Worm (Caenorhabditis elegans): ENCODE results near the gene F56D6.19.

DNA sequence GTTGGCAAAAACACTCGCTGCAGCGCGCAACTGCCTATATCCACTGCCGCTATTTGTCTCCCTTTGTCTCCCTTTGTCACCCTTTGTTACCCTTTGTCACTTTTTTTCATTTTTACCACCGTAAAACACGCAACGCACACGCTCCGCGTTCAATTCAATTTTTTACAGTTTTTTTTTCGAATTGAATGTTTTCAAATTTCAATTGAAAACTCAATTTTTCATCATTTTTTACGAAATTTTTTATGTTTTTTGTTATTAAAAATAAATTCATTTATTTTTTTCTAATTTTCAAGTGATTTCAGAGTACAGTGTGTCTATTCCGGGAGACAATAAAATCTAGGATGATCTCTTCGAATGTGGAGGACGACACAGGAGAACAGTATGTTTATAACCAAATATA lies 28.4 kb downstream of the F56D6.19 start, which contains the start of gene Y46C8AL.11:
- TF ChIP-seq pes-1 (GFP tag; IDR thresholded peaks at IDR 0.05) (no peak), hmbx-1 (tag; optimal IDR thresholded peaks at IDR 0.05) (no peak), ceh-13 (GFP tag; optimal IDR thresholded peaks at IDR 0.05) (no peak)
